Comparison of ENCODE assay signal across 2 worm cellular contexts in the genomic region with DNA sequence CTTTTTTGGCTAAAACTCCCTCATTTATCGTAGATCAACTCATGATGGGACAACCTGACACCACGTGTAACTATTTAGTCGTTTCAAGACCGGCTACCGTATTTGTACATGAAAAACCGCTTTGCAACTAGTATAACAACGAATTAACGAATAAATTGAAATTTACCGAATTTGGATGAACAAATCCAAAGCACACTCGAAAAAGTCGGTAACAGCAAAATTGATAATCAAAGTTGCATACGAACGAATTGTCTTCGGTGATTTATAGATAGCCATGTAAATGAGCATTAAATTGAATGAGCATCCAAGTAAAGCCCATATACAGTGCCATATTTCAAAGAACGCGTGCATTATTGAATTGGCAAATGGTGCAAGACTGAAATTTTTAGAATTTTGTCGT.
TF ChIP-seq lines count a peak whose summit lies in the region.

A gene (minus strand): TSS at position 351 of the 400 bp plus-strand sequence.

TF ChIP-seq in whole organism, L4 larva, 104 proteins besides CTCF, POLR2A, EP300 and RAD21:
- TF ChIP-seq aha-1 (tag; lab: Kevin White, UChicago) (peak; percentile 97), T20F7.1 (GFP tag; optimal IDR thresholded peaks at IDR 0.05; lab: Kevin White, UChicago) (no peak)

TF ChIP-seq in whole organism, mixed stage, embryonic, 35 proteins besides CTCF, POLR2A, EP300 and RAD21:
- TF ChIP-seq nhr-12 (tag; optimal IDR thresholded peaks at IDR 0.05; lab: Kevin White, UChicago) (peak; percentile 37), ceh-83 (GFP tag; optimal IDR thresholded peaks at IDR 0.05; lab: Kevin White, UChicago) (no peak)
